Worm (Caenorhabditis elegans): ENCODE results near the gene K10G6.9.

- no peak for TF ChIP-seq pha-2 (tag; optimal IDR thresholded peaks at IDR 0.05)
- no peak for TF ChIP-seq ceh-31 (tag; optimal IDR thresholded peaks at IDR 0.05)
- no peak for TF ChIP-seq tbx-2 (tag; optimal IDR thresholded peaks at IDR 0.05)
- TF ChIP-seq fkh-10 (GFP tag; optimal IDR thresholded peaks at IDR 0.05) = no peak
- no peak for TF ChIP-seq dmd-4 (tag; optimal IDR thresholded peaks at IDR 0.05; ENCODE audit: borderline replicate concordance)
- TF ChIP-seq nhr-11 (tag; optimal IDR thresholded peaks at IDR 0.05) = no peak
- no peak for TF ChIP-seq ttx-3 (tag; optimal IDR thresholded peaks at IDR 0.05)
- no peak for TF ChIP-seq pag-3 (tag; optimal IDR thresholded peaks at IDR 0.05; ENCODE audit: borderline replicate concordance)
- TF ChIP-seq lin-11 (tag; optimal IDR thresholded peaks at IDR 0.05) = no peak
- TF ChIP-seq pat-9 (tag; optimal IDR thresholded peaks at IDR 0.05) = no peak
- TF ChIP-seq sox-4 (tag; optimal IDR thresholded peaks at IDR 0.05) = no peak
- TF ChIP-seq elt-4 (tag; optimal IDR thresholded peaks at IDR 0.05) = no peak
- TF ChIP-seq rnt-1 (tag; optimal IDR thresholded peaks at IDR 0.05) = no peak
- no peak for TF ChIP-seq ets-4 (tag; optimal IDR thresholded peaks at IDR 0.05)
Measured at ce11 chrII:3948507-3948906, 23.6 kb upstream of the K10G6.9 start.
